Worm (Caenorhabditis elegans) whole organism, L1 larva: ENCODE measurements around the gene nhr-286.

Experiments used
- C04F5.9 ChIP-seq: sonication (generic microtip); optimal IDR thresholded peaks from 2 replicates; lab custom pipeline; 2016; ENCODE audit warnings: missing genetic modification characterization, missing compliant biosample characterization
- C16A3.4 ChIP-seq: fragments of 150-350 bp; optimal IDR thresholded peaks from 2 replicates; lab custom pipeline; 2014; ENCODE audit warnings: missing biosample characterization, missing genetic modification characterization
- C34B4.2 ChIP-seq: sonication (generic microtip); optimal IDR thresholded peaks from 2 replicates; lab custom pipeline; 2017; ENCODE audit warnings: mild to moderate bottlenecking, missing genetic modification characterization, missing compliant biosample characterization
- Y116A8C.19 ChIP-seq: sonication (generic microtip); optimal IDR thresholded peaks from 2 replicates; lab custom pipeline; 2016; ENCODE audit warnings: missing compliant biosample characterization, missing genetic modification characterization, borderline replicate concordance
- aha-1 ChIP-seq: fragments of 150-350 bp; optimal IDR thresholded peaks from 2 replicates; lab custom pipeline; 2014; ENCODE audit warnings: missing biosample characterization, missing genetic modification characterization
- aly-2 ChIP-seq: fragments of 150-350 bp; optimal IDR thresholded peaks from 2 replicates; lab custom pipeline; 2014; ENCODE audit warnings: missing biosample characterization, missing genetic modification characterization
- ceh-8 ChIP-seq: fragments of 200-800 bp; sonication (Bioruptor generic); optimal IDR thresholded peaks from 2 replicates; lab custom pipeline; 2018; ENCODE audit warnings: mild to moderate bottlenecking, missing genetic modification characterization, moderate library complexity, missing compliant biosample characterization
- ceh-90 ChIP-seq: sonication (generic microtip); optimal IDR thresholded peaks from 2 replicates; lab custom pipeline; 2016; ENCODE audit warnings: missing genetic modification characterization, missing compliant biosample characterization
- dpl-1 ChIP-seq, 3 experiments: fragments of 150-350 bp in 2 of 3; sonication (generic microtip) in 1 of 3; optimal IDR thresholded peaks; 2 replicates each; lab custom pipeline; 2014 to 2017; ENCODE audit warnings: missing biosample characterization in 3 of 3, missing genetic modification characterization in 3 of 3, missing genetic modification reagents in 3 of 3
- dsc-1 ChIP-seq: sonication (generic microtip); optimal IDR thresholded peaks from 2 replicates; lab custom pipeline; 2016; ENCODE audit warnings: mild to moderate bottlenecking, missing genetic modification characterization, missing compliant biosample characterization
- efl-1 ChIP-seq, 4 experiments: fragments of 150-350 bp; optimal IDR thresholded peaks in 3 of 4; peaks in 1 of 4; 1 replicate in 1 of 4; 2 replicates in 3 of 4; lab custom pipeline; 2014; ENCODE audit warnings: missing biosample characterization in 2 of 4, missing genetic modification characterization in 2 of 4, missing genetic modification reagents in 2 of 4
- elt-2 ChIP-seq: sonication (generic microtip); optimal IDR thresholded peaks from 2 replicates; lab custom pipeline; 2016; ENCODE audit warnings: missing genetic modification characterization, mild to moderate bottlenecking, inconsistent platforms, missing compliant biosample characterization, missing genetic modification reagents
- elt-3 ChIP-seq, 6 experiments: fragments of 150-350 bp in 1 of 6; sonication (generic microtip); optimal IDR thresholded peaks; 2 replicates each; lab custom pipeline; 2017 to 2018; ENCODE audit warnings: missing biosample characterization in 6 of 6, missing genetic modification characterization in 6 of 6, inconsistent platforms in 1 of 6
- fkh-8 ChIP-seq: sonication (generic microtip); optimal IDR thresholded peaks from 2 replicates; lab custom pipeline; 2016; ENCODE audit warnings: mild to moderate bottlenecking, missing genetic modification characterization, missing compliant biosample characterization
- fos-1 ChIP-seq: fragments of 150-350 bp; optimal IDR thresholded peaks from 2 replicates; lab custom pipeline; 2014; ENCODE audit warnings: missing biosample characterization, missing genetic modification characterization
- grh-1 ChIP-seq: fragments of 200-800 bp; sonication (Bioruptor generic); IDR thresholded peaks from 2 replicates; pipeline ENCODE4 v1.3.6; 2022; ENCODE audit warnings: missing genetic modification reagents, missing genetic modification characterization, missing compliant biosample characterization
- hlh-4 ChIP-seq: sonication (generic microtip); optimal IDR thresholded peaks from 2 replicates; lab custom pipeline; 2016; ENCODE audit warnings: mild to moderate bottlenecking, missing genetic modification characterization, missing compliant biosample characterization
- irx-1 ChIP-seq: sonication (generic microtip); optimal IDR thresholded peaks from 2 replicates; lab custom pipeline; 2016; ENCODE audit warnings: missing genetic modification characterization, missing compliant biosample characterization
- jun-1 ChIP-seq: fragments of 150-350 bp; optimal IDR thresholded peaks from 2 replicates; lab custom pipeline; 2014; ENCODE audit warnings: missing biosample characterization, missing genetic modification reagents, missing genetic modification characterization
- lin-15B ChIP-seq: fragments of 150-350 bp; sonication (generic microtip); optimal IDR thresholded peaks from 3 replicates; lab custom pipeline; 2014; ENCODE audit warnings: missing biosample characterization, missing genetic modification characterization
- lin-39 ChIP-seq: fragments of 150-350 bp; optimal IDR thresholded peaks from 2 replicates; lab custom pipeline; 2014; ENCODE audit warnings: missing biosample characterization, missing genetic modification reagents, missing genetic modification characterization
- lir-3 ChIP-seq: sonication (generic microtip); optimal IDR thresholded peaks from 2 replicates; lab custom pipeline; 2016; ENCODE audit warnings: mild to moderate bottlenecking, missing genetic modification characterization, moderate library complexity, missing compliant biosample characterization; ENCODE audit not compliant: poor library complexity
- mab-9 ChIP-seq: fragments of 200-800 bp; sonication (Bioruptor generic); IDR thresholded peaks from 2 replicates; pipeline ENCODE4 v1.3.6; 2022; ENCODE audit warnings: missing genetic modification reagents, missing genetic modification characterization, missing compliant biosample characterization
- mdl-1 ChIP-seq, 2 experiments: fragments of 150-350 bp; optimal IDR thresholded peaks; 2 replicates each; lab custom pipeline; 2014 to 2017; ENCODE audit warnings: missing biosample characterization in 2 of 2, missing genetic modification characterization in 2 of 2, inconsistent platforms in 1 of 2
- mep-1 ChIP-seq: fragments of 150-350 bp; optimal IDR thresholded peaks from 2 replicates; lab custom pipeline; 2014; ENCODE audit warnings: missing biosample characterization, missing genetic modification characterization
- nhr-11 ChIP-seq: fragments of 150-350 bp; optimal IDR thresholded peaks from 2 replicates; lab custom pipeline; 2014; ENCODE audit warnings: missing biosample characterization, missing genetic modification characterization
- nhr-12 ChIP-seq: sonication (generic microtip); optimal IDR thresholded peaks from 2 replicates; lab custom pipeline; 2017; ENCODE audit warnings: missing biosample characterization, missing genetic modification characterization
- nhr-20 ChIP-seq: sonication (generic microtip); optimal IDR thresholded peaks from 2 replicates; lab custom pipeline; 2016; ENCODE audit warnings: mild to moderate bottlenecking, missing genetic modification characterization, missing compliant biosample characterization
- nhr-237 ChIP-seq: fragments of 150-350 bp; optimal IDR thresholded peaks from 2 replicates; lab custom pipeline; 2014; ENCODE audit warnings: missing biosample characterization, missing genetic modification characterization
- nhr-71 ChIP-seq: sonication (generic microtip); optimal IDR thresholded peaks from 2 replicates; lab custom pipeline; 2016; ENCODE audit warnings: mild to moderate bottlenecking, missing genetic modification characterization, moderate library complexity, missing compliant biosample characterization
- nhr-76 ChIP-seq: sonication (generic microtip); optimal IDR thresholded peaks from 2 replicates; lab custom pipeline; 2017; ENCODE audit warnings: missing biosample characterization, missing genetic modification characterization
- nhr-77 ChIP-seq: fragments of 150-350 bp; optimal IDR thresholded peaks from 2 replicates; lab custom pipeline; 2014; ENCODE audit warnings: missing biosample characterization, missing genetic modification characterization
- nhr-85 ChIP-seq: sonication (generic microtip); peaks from one replicate; lab custom pipeline; 2016; ENCODE audit warnings: missing genetic modification characterization, inconsistent platforms, missing compliant biosample characterization
- nhr-90 ChIP-seq: sonication (generic microtip); optimal IDR thresholded peaks from 2 replicates; lab custom pipeline; 2016; ENCODE audit warnings: mild to moderate bottlenecking, missing genetic modification characterization, missing compliant biosample characterization; ENCODE audit not compliant: poor library complexity
- pag-3 ChIP-seq: sonication (generic microtip); optimal IDR thresholded peaks from 2 replicates; lab custom pipeline; 2017; ENCODE audit warnings: missing genetic modification characterization, mild to moderate bottlenecking, missing compliant biosample characterization, antibody characterized with exemption, borderline replicate concordance; ENCODE audit not compliant: insufficient read depth
- pqm-1 ChIP-seq: sonication (generic microtip); optimal IDR thresholded peaks from 3 replicates; lab custom pipeline; 2017; ENCODE audit warnings: missing biosample characterization, missing genetic modification characterization
- rnt-1 ChIP-seq: sonication (generic microtip); optimal IDR thresholded peaks from 2 replicates; lab custom pipeline; 2016; ENCODE audit warnings: mild to moderate bottlenecking, missing genetic modification characterization, moderate library complexity, missing compliant biosample characterization
- snpc-4 ChIP-seq: fragments of 150-350 bp; optimal IDR thresholded peaks from 2 replicates; lab custom pipeline; 2014; ENCODE audit warnings: missing biosample characterization, missing genetic modification characterization
- snu-23 ChIP-seq: sonication (generic microtip); optimal IDR thresholded peaks from 2 replicates; lab custom pipeline; 2016; ENCODE audit warnings: missing genetic modification characterization, missing compliant biosample characterization
- sox-4 ChIP-seq: sonication (generic microtip); optimal IDR thresholded peaks from 2 replicates; lab custom pipeline; 2016; ENCODE audit warnings: missing genetic modification characterization, missing compliant biosample characterization
- sup-37 ChIP-seq: fragments of 200-800 bp; sonication (Bioruptor generic); optimal IDR thresholded peaks from 2 replicates; lab custom pipeline; 2018; ENCODE audit warnings: mild to moderate bottlenecking, missing genetic modification characterization, missing compliant biosample characterization
- swsn-7 ChIP-seq: sonication (generic microtip); optimal IDR thresholded peaks from 2 replicates; lab custom pipeline; 2016; ENCODE audit warnings: missing genetic modification characterization, missing compliant biosample characterization
- tlp-1 ChIP-seq: fragments of 150-350 bp; optimal IDR thresholded peaks from 2 replicates; lab custom pipeline; 2014; ENCODE audit warnings: missing biosample characterization, missing genetic modification characterization
- unc-86 ChIP-seq: sonication (generic microtip); optimal IDR thresholded peaks from 2 replicates; lab custom pipeline; 2016; ENCODE audit warnings: missing genetic modification characterization, missing compliant biosample characterization
- xbp-1 ChIP-seq: sonication (generic microtip); optimal IDR thresholded peaks from 2 replicates; lab custom pipeline; 2016; ENCODE audit warnings: missing genetic modification characterization, missing compliant biosample characterization
- zag-1 ChIP-seq: fragments of 150-350 bp; optimal IDR thresholded peaks from 2 replicates; lab custom pipeline; 2014; ENCODE audit warnings: missing biosample characterization, missing genetic modification characterization
- zip-4 ChIP-seq: fragments of 200-800 bp; sonication (Bioruptor generic); optimal IDR thresholded peaks from 2 replicates; lab custom pipeline; 2018; ENCODE audit warnings: mild to moderate bottlenecking, missing genetic modification characterization, moderate library complexity, missing compliant biosample characterization
- ztf-11 ChIP-seq, 2 experiments: sonication (generic microtip); optimal IDR thresholded peaks; 2 replicates each; lab custom pipeline; 2016 to 2017; ENCODE audit warnings: missing genetic modification characterization in 2 of 2, missing biosample characterization in 1 of 2, missing compliant biosample characterization in 1 of 2

Gene nhr-286

ce11 chrV:7065226-7065625 lies 26.2 kb downstream of the nhr-286 start, which contains the start of gene Y57E12AR.1:
Gene Y57E12AR.1 (minus strand): TSS chrV:7065326.
- TF ChIP-seq mab-9 (GFP tag; lab: Robert Waterston, UW) (no peak), lir-3 (tag; lab: Kevin White, UChicago) (no peak), lin-39 (tag; lab: Kevin White, UChicago) (no peak), zag-1 (no peak)

ce11 chrV:7062790-7063189 lies 28.6 kb downstream of the nhr-286 start, which contains the start of gene tmem-258:
Gene tmem-258 (plus strand): TSS chrV:7063174.
- TF ChIP-seq snpc-4, result peak; percentile 42

- TF ChIP-seq nhr-71 (tag; lab: Kevin White, UChicago) (peak; percentile 90), aly-2 (tag; lab: Kevin White, UChicago) (peak; percentile 61), irx-1 (tag; lab: Kevin White, UChicago) (peak; percentile 71), efl-1 (optimal IDR thresholded peaks at IDR 0.05; lab: Kevin White, UChicago) (peak; percentile 85 to 86), efl-1 (GFP tag; optimal IDR thresholded peaks at IDR 0.05 in 1 of 2; lab: Kevin White, UChicago) (peak; percentile 81 to 98), ceh-90 (tag; lab: Kevin White, UChicago) (no peak), nhr-237 (tag; lab: Kevin White, UChicago) (peak; percentile 22), tlp-1 (tag; lab: Kevin White, UChicago) (no peak), C16A3.4 (peak; percentile 89), fkh-8 (tag; lab: Kevin White, UChicago) (peak; percentile 75), C04F5.9 (no peak), hlh-4 (tag; lab: Kevin White, UChicago) (no peak), lin-39 (tag; lab: Kevin White, UChicago) (peak; percentile 39), unc-86 (tag; lab: Kevin White, UChicago) (peak; percentile 47), nhr-20 (peak; percentile 93), nhr-90 (tag; lab: Kevin White, UChicago) (peak; percentile 89), ztf-11 (tag; optimal IDR thresholded peaks at IDR 0.05; lab: Kevin White, UChicago) (no peak), jun-1 (tag; lab: Kevin White, UChicago) (peak; percentile 25), rnt-1 (tag; lab: Kevin White, UChicago) (peak; percentile 89), Y116A8C.19 (tag; lab: Kevin White, UChicago) (no peak), ceh-8 (peak; percentile 13), grh-1 (peak; percentile 84), xbp-1 (peak; percentile 87), mep-1 (tag; lab: Kevin White, UChicago) (peak; percentile 92), dsc-1 (tag; lab: Kevin White, UChicago) (peak; percentile 73), sox-4 (peak; percentile 61), nhr-76 (tag; lab: Kevin White, UChicago) (no peak), fos-1 (tag; lab: Kevin White, UChicago) (no peak), snu-23 (GFP tag; lab: Kevin White, UChicago) (peak; percentile 94), nhr-12 (tag; lab: Kevin White, UChicago) (no peak), lin-15B (peak; percentile 66), aha-1 (tag; lab: Kevin White, UChicago) (no peak), nhr-11 (tag; lab: Kevin White, UChicago) (peak; percentile 39), mab-9 (GFP tag; lab: Robert Waterston, UW) (peak; percentile 46; the same call in 1 of the 2 replicates), zip-4 (GFP tag; lab: Kevin White, UChicago) (no peak), nhr-77 (peak; percentile 49), pqm-1 (tag; lab: Kevin White, UChicago) (no peak), swsn-7 (tag; lab: Kevin White, UChicago) (peak; percentile 86), C34B4.2 (no peak), sup-37 (GFP tag; lab: Kevin White, UChicago) (peak; percentile 29), pag-3 (tag; lab: Kevin White, UChicago) (no peak), elt-3 (tag; optimal IDR thresholded peaks at IDR 0.05; lab: Kevin White, UChicago) (peak in 2 of 6 experiments; percentile 75 to 94), dpl-1 (GFP tag; optimal IDR thresholded peaks at IDR 0.05; lab: Kevin White, UChicago) (peak; percentile 77 to 87 (median 84)), nhr-85 (tag; lab: Kevin White, UChicago) (peak; percentile 95), elt-2 (tag; lab: Kevin White, UChicago) (peak; percentile 2), mdl-1 (tag; optimal IDR thresholded peaks at IDR 0.05; lab: Kevin White, UChicago) (peak in 1 of 2 experiments; percentile 91)
Observed at ce11 chrV:7060396-7060795, 31.0 kb downstream of the nhr-286 start, which contains the start of the genes Y57E12AL.6 and Y57E12AL.1. Gene Y57E12AL.6 (minus strand): TSS chrV:7060470. Gene Y57E12AL.1 (plus strand): TSS chrV:7060530.
